Worm (Caenorhabditis elegans): ENCODE results near the gene Y50D4C.12.

The Y50D4C.12 gene

DNA sequence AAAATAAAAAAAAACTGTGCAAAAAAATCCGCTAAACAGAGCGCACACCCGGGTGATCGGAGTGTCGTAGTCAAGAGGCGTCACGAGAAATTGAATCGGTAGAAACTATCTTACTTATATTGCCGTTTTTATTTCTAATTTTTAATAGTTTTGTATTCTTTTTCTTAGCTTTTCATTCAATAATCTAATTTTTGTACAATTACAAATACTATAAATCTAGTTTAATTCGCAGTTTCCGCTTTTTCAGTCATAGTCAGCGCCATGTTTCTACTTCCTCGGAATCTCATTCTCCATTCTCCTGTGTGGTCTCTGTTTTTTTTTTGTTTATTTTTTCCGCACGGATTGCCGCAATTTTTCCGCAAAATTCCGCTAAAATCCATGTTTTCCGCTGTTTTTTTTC is 21.4 kb downstream of the Y50D4C.12 start (continued):
- TF ChIP-seq egl-27 (tag; optimal IDR thresholded peaks at IDR 0.05): no peak
- no peak for TF ChIP-seq lir-3 (tag; optimal IDR thresholded peaks at IDR 0.05; ENCODE audit: poor library complexity)
- TF ChIP-seq lin-15B (tag; optimal IDR thresholded peaks at IDR 0.05): peak; percentile 21
- peak; percentile 67 for TF ChIP-seq nhr-19 (GFP tag; conservative IDR thresholded peaks at IDR 0.05)
- TF ChIP-seq rnt-1 (tag; optimal IDR thresholded peaks at IDR 0.05): no peak
- no peak for TF ChIP-seq ama-1 (optimal IDR thresholded peaks at IDR 0.05)
- TF ChIP-seq aha-1 (tag; optimal IDR thresholded peaks at IDR 0.05): no peak
- TF ChIP-seq nhr-47 (tag; optimal IDR thresholded peaks at IDR 0.05): peak; percentile 93
- peak; percentile 87 for TF ChIP-seq fkh-4 (tag; optimal IDR thresholded peaks at IDR 0.05; ENCODE audit: borderline replicate concordance)
- TF ChIP-seq nhr-28 (tag; optimal IDR thresholded peaks at IDR 0.05): no peak
- peak; percentile 83 for TF ChIP-seq nhr-20 (tag; optimal IDR thresholded peaks at IDR 0.05)
- TF ChIP-seq lin-14 (GFP tag; optimal IDR thresholded peaks at IDR 0.05): no peak
- TF ChIP-seq hlh-4 (tag; optimal IDR thresholded peaks at IDR 0.05): peak; percentile 38
- TF ChIP-seq nhr-71 (tag; optimal IDR thresholded peaks at IDR 0.05): peak; percentile 92
- TF ChIP-seq blmp-1 (tag; optimal IDR thresholded peaks at IDR 0.05): peak; percentile 18
- TF ChIP-seq mef-2 (tag; optimal IDR thresholded peaks at IDR 0.05): no peak
- TF ChIP-seq fkh-8 (tag; optimal IDR thresholded peaks at IDR 0.05): peak; percentile 92
- peak; percentile 88 for TF ChIP-seq snu-23 (GFP tag; optimal IDR thresholded peaks at IDR 0.05)
- TF ChIP-seq irx-1 (tag; optimal IDR thresholded peaks at IDR 0.05): peak; percentile 81
- TF ChIP-seq egl-13 (tag; optimal IDR thresholded peaks at IDR 0.05): peak; percentile 81
- TF ChIP-seq tbx-2 (tag; optimal IDR thresholded peaks at IDR 0.05): peak; percentile 91
- no peak for TF ChIP-seq ztf-4 (tag; optimal IDR thresholded peaks at IDR 0.05)
- no peak for TF ChIP-seq sptf-1 (tag; optimal IDR thresholded peaks at IDR 0.05)
- no peak for TF ChIP-seq elt-3 (tag; optimal IDR thresholded peaks at IDR 0.05)
- TF ChIP-seq C16A3.4 (tag; optimal IDR thresholded peaks at IDR 0.05): peak; percentile 69
- TF ChIP-seq fkh-10 (GFP tag; optimal IDR thresholded peaks at IDR 0.05): peak; percentile 20
- TF ChIP-seq Y116A8C.19 (tag; optimal IDR thresholded peaks at IDR 0.05; ENCODE audit: borderline replicate concordance): peak; percentile 52
- no peak for TF ChIP-seq skn-1 (tag; optimal IDR thresholded peaks at IDR 0.05)
- no peak for TF ChIP-seq grh-1 (GFP tag; IDR thresholded peaks at IDR 0.05)
- peak; percentile 84 for TF ChIP-seq isw-1 (GFP tag; IDR thresholded peaks at IDR 0.05)
- no peak for TF ChIP-seq tlp-1 (tag; optimal IDR thresholded peaks at IDR 0.05)
- peak; percentile 76 for TF ChIP-seq mab-9 (GFP tag; IDR thresholded peaks at IDR 0.05)
- no peak for TF ChIP-seq zag-1 (tag; optimal IDR thresholded peaks at IDR 0.05)
- peak; percentile 87 for TF ChIP-seq ceh-88 (GFP tag; IDR thresholded peaks at IDR 0.05)
- TF ChIP-seq hlh-17 (GFP tag; optimal IDR thresholded peaks at IDR 0.05; ENCODE audit: borderline replicate concordance): no peak
- TF ChIP-seq unc-62 (GFP tag; optimal IDR thresholded peaks at IDR 0.05): no peak
- TF ChIP-seq ces-1 (GFP tag; optimal IDR thresholded peaks at IDR 0.05): no peak
- peak; percentile 85 for TF ChIP-seq dsc-1 (tag; optimal IDR thresholded peaks at IDR 0.05)
- TF ChIP-seq ceh-63 (GFP tag; optimal IDR thresholded peaks at IDR 0.05): peak; percentile 62
- TF ChIP-seq nhr-11 (tag; optimal IDR thresholded peaks at IDR 0.05): no peak
- TF ChIP-seq lin-35 (GFP tag; optimal IDR thresholded peaks at IDR 0.05): peak; percentile 71 to 74
- no peak for TF ChIP-seq snpc-4 (tag; optimal IDR thresholded peaks at IDR 0.05)
- peak; percentile 26 for TF ChIP-seq ceh-8 (GFP tag; optimal IDR thresholded peaks at IDR 0.05)
- peak; percentile 41 to 49 (median 42) for TF ChIP-seq ceh-82 (tag; optimal IDR thresholded peaks at IDR 0.05)
- TF ChIP-seq unc-98 (GFP tag; IDR thresholded peaks at IDR 0.05): peak; percentile 97
- peak; percentile 86 for TF ChIP-seq sox-4 (tag; optimal IDR thresholded peaks at IDR 0.05)
- TF ChIP-seq lsy-2 (tag; optimal IDR thresholded peaks at IDR 0.05): peak; percentile 64 to 82
- peak; percentile 61 for TF ChIP-seq hpl-2 (GFP tag; optimal IDR thresholded peaks at IDR 0.05)
- TF ChIP-seq nhr-84 (tag; optimal IDR thresholded peaks at IDR 0.05): no peak
- TF ChIP-seq C04F5.9 (tag; optimal IDR thresholded peaks at IDR 0.05): peak; percentile 75
- TF ChIP-seq nhr-90 (tag; optimal IDR thresholded peaks at IDR 0.05; ENCODE audit: poor library complexity): peak; percentile 95
- TF ChIP-seq nhr-76 (tag; optimal IDR thresholded peaks at IDR 0.05): no peak
- TF ChIP-seq lin-39 (tag; optimal IDR thresholded peaks at IDR 0.05): peak; percentile 52
- TF ChIP-seq nhr-77 (tag; optimal IDR thresholded peaks at IDR 0.05): peak; percentile 5

All from whole organism, L1 larva.